Fruit fly (Drosophila melanogaster) whole organism, pupa: ENCODE measurements around the gene CG6441.

Experiments
- CG10348 ChIP-seq: fragments of 200-800 bp; sonication (Bioruptor generic); IDR thresholded peaks from 2 replicates; pipeline ENCODE4 v1.3.6; 2022; ENCODE audit warnings: missing biosample characterization, missing genetic modification characterization
- CG12605 ChIP-seq: fragments of 200-800 bp; sonication (Bioruptor generic); IDR thresholded peaks from 2 replicates; pipeline ENCODE4 v1.3.6; 2022; ENCODE audit warnings: missing biosample characterization, missing genetic modification characterization
- CG13204 ChIP-seq: fragments of 200-800 bp; sonication (Bioruptor generic); optimal IDR thresholded peaks from 2 replicates; lab custom pipeline; 2018; ENCODE audit warnings: missing biosample characterization, mild to moderate bottlenecking, missing genetic modification characterization, moderate library complexity
- CG14655 ChIP-seq: fragments of 200-800 bp; sonication (Bioruptor generic); optimal IDR thresholded peaks from 3 replicates; lab custom pipeline; 2017; ENCODE audit warnings: mild to moderate bottlenecking, missing biosample characterization, missing genetic modification reagents, missing genetic modification characterization
- CG15710 ChIP-seq: fragments of 200-800 bp; sonication (Bioruptor generic); optimal IDR thresholded peaks from 2 replicates; lab custom pipeline; 2018; ENCODE audit warnings: missing biosample characterization, mild to moderate bottlenecking, missing genetic modification characterization, moderate library complexity
- CG17806 ChIP-seq: fragments of 200-800 bp; sonication (Bioruptor generic); optimal IDR thresholded peaks from 2 replicates; lab custom pipeline; 2018; ENCODE audit warnings: missing biosample characterization, mild to moderate bottlenecking, missing genetic modification characterization, moderate library complexity
- CG32121 ChIP-seq: fragments of 200-800 bp; sonication (Bioruptor generic); IDR thresholded peaks from 2 replicates; pipeline ENCODE4 v1.3.6; 2022; ENCODE audit warnings: missing biosample characterization, missing genetic modification characterization
- CG34367 ChIP-seq: fragments of 200-800 bp; sonication (Bioruptor generic); optimal IDR thresholded peaks from 2 replicates; lab custom pipeline; 2018; ENCODE audit warnings: missing biosample characterization, mild to moderate bottlenecking, missing genetic modification characterization
- CG4496 ChIP-seq: fragments of 200-800 bp; sonication (Bioruptor generic); IDR thresholded peaks from 3 replicates; pipeline ENCODE4 v1.3.6; 2022; ENCODE audit warnings: missing biosample characterization, missing genetic modification characterization
- CG8159 ChIP-seq: fragments of 200-800 bp; sonication (Bioruptor generic); optimal IDR thresholded peaks from 3 replicates; lab custom pipeline; 2018; ENCODE audit warnings: missing biosample characterization, mild to moderate bottlenecking, missing genetic modification characterization, moderate library complexity
- CG8301 ChIP-seq: fragments of 200-800 bp; sonication (Bioruptor generic); optimal IDR thresholded peaks from 2 replicates; lab custom pipeline; 2018; ENCODE audit warnings: missing biosample characterization, mild to moderate bottlenecking, missing genetic modification characterization
- CG9948 ChIP-seq: fragments of 200-800 bp; sonication (Bioruptor generic); optimal IDR thresholded peaks from 2 replicates; lab custom pipeline; 2018; ENCODE audit warnings: missing biosample characterization, mild to moderate bottlenecking, missing genetic modification characterization, moderate library complexity
- D1 ChIP-seq: fragments of 200-800 bp; sonication (Bioruptor generic); optimal IDR thresholded peaks from 2 replicates; lab custom pipeline; 2018; ENCODE audit warnings: missing biosample characterization, mild to moderate bottlenecking, missing genetic modification characterization, moderate library complexity
- EcR ChIP-seq: fragments of 200-800 bp; sonication (Bioruptor generic); optimal IDR thresholded peaks from 3 replicates; lab custom pipeline; 2019; ENCODE audit warnings: missing biosample characterization, missing genetic modification characterization, mild to moderate bottlenecking, moderate library complexity, missing genetic modification reagents
- Ets98B ChIP-seq: fragments of 200-800 bp; sonication (Bioruptor generic); IDR thresholded peaks from 2 replicates; pipeline ENCODE4 v1.3.6; 2022; ENCODE audit warnings: missing biosample characterization, missing genetic modification characterization
- Pif1A ChIP-seq: fragments of 200-800 bp; sonication (Bioruptor generic); optimal IDR thresholded peaks from 3 replicates; lab custom pipeline; 2016; ENCODE audit warnings: missing biosample characterization, missing genetic modification characterization
- Pif1B ChIP-seq: fragments of 200-800 bp; sonication (Bioruptor generic); optimal IDR thresholded peaks from 3 replicates; lab custom pipeline; 2016; ENCODE audit warnings: missing biosample characterization, missing genetic modification characterization
- Snoo ChIP-seq: fragments of 200-800 bp; sonication (Bioruptor generic); optimal IDR thresholded peaks from 3 replicates; lab custom pipeline; 2017; ENCODE audit warnings: missing biosample characterization, mild to moderate bottlenecking, missing genetic modification characterization, inconsistent platforms
- fd96Ca ChIP-seq: fragments of 200-800 bp; sonication (Bioruptor generic); IDR thresholded peaks from 3 replicates; pipeline ENCODE4 v1.3.6; 2022; ENCODE audit warnings: missing biosample characterization, missing genetic modification characterization
- gl ChIP-seq: fragments of 200-800 bp; sonication (Bioruptor generic); optimal IDR thresholded peaks from 2 replicates; lab custom pipeline; 2018; ENCODE audit warnings: missing biosample characterization, mild to moderate bottlenecking, missing genetic modification characterization
- rn ChIP-seq: fragments of 200-800 bp; sonication (Bioruptor generic); IDR thresholded peaks from 2 replicates; pipeline ENCODE4 v1.3.6; 2022; ENCODE audit warnings: missing biosample characterization, missing genetic modification characterization

CG6441 gene

DNA sequence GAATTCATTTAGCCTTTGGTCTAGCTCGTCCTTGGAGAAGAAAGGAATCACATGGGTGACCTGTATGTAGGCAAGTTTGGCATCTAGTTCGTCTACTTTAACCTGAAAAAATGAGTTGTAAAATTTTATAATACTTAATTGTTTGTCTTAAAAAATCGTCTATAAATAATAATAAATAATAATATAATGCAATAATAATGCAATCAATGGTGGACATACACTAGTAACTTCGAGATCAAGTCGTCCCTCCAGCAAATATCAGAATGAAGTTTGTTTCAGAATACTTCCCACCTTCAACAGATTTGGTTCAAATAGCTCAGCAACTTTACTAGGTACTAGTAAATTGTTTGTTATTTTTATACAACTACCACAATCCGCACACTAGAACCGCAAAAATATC is at the start of gene CG6441:
TSS of gene CG6441 (plus strand) at position 301 of the 400 bp plus-strand sequence.
- TF ChIP-seq CG13204 = no peak
- TF ChIP-seq Snoo = no peak

DNA sequence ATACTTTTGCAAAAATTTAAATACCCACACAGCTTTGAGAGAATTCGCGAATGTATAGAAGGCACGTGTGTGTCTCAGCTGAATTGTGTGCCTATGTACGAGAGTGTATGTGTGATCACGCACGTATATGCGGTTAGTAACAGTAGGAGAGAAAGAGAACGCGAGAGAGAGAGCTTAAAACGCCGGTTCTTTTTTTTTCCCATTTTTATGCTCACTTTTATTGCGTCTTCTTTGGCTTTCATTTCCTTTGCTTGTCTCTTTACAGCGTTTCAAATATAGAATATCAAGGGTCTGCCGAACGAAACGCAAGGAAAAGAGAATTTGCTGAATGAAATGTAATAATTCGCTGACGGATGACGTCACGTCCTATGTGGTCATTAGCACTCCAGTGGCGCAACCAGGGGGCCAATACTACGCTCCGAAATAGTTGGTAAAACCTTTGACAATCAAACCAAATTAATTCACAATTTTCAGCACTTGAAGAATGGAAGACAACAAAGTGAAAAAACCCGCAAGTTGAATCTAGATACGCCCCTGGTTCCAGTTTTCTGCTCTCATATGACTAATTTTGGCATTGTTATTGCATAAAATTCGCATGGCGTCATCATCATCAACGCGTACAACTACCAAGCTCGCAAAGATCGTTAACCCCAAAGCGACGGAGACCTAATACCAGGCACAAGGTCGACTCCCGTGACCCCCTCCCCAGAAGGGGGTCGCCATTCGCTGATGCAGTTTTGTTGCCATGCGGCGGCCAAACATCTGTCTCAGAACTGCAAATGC is 49.4 kb upstream of the CG6441 start:
- TF ChIP-seq gl (tag; lab: Kevin White, UChicago) (no peak), Pif1A (GFP tag; lab: Kevin White, UChicago) (peak; percentile 72), CG8301 (tag; lab: Kevin White, UChicago) (peak; percentile 60), rn (GFP tag; lab: Robert Waterston, UW) (peak; percentile 64), CG32121 (GFP tag; lab: Robert Waterston, UW) (peak; percentile 86), CG4496 (GFP tag; lab: Robert Waterston, UW) (peak; percentile 92; the same call in 2 of the 3 replicates), CG12605 (GFP tag; lab: Robert Waterston, UW) (peak; percentile 77), CG15710 (peak; percentile 39), CG10348 (GFP tag; lab: Robert Waterston, UW) (no peak), Pif1B (GFP tag; lab: Kevin White, UChicago) (peak; percentile 52), Ets98B (peak; percentile 87), CG13204 (no peak), CG17806 (tag; lab: Kevin White, UChicago) (peak; percentile 54), CG14655 (GFP tag; lab: Kevin White, UChicago) (peak; percentile 62), EcR (GFP tag; lab: Kevin White, UChicago) (peak; percentile 94), CG34367 (tag; lab: Kevin White, UChicago) (peak; percentile 47), Snoo (peak; percentile 77), D1 (tag; lab: Kevin White, UChicago) (no peak), CG8159 (tag; lab: Kevin White, UChicago) (peak; percentile 61), CG9948 (tag; lab: Kevin White, UChicago) (peak; percentile 43), fd96Ca (GFP tag; lab: Robert Waterston, UW) (peak; percentile 90)

DNA sequence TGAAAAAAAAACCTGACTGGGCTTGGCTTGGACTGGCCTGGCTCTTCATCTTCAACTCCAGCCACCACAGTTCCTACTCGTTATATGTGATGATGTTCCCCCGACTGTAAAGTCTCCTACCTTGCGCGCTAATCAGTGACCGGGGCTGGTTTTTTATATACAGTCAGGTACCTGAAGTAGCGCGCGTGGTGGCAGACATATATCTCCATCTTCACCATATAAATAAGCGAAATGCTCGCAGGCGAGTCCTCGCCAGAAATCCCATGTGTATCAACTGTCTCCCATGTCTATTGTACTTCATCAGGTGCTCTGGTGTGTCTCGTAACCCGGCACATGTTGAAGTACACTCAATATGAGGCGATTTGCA is 48.8 kb upstream of the CG6441 start:
- no peak for TF ChIP-seq Pif1A (GFP tag; lab: Kevin White, UChicago)
- no peak for TF ChIP-seq CG8159 (tag; lab: Kevin White, UChicago)
- peak; percentile 19 for TF ChIP-seq EcR (GFP tag; lab: Kevin White, UChicago)
- no peak for TF ChIP-seq CG13204

DNA sequence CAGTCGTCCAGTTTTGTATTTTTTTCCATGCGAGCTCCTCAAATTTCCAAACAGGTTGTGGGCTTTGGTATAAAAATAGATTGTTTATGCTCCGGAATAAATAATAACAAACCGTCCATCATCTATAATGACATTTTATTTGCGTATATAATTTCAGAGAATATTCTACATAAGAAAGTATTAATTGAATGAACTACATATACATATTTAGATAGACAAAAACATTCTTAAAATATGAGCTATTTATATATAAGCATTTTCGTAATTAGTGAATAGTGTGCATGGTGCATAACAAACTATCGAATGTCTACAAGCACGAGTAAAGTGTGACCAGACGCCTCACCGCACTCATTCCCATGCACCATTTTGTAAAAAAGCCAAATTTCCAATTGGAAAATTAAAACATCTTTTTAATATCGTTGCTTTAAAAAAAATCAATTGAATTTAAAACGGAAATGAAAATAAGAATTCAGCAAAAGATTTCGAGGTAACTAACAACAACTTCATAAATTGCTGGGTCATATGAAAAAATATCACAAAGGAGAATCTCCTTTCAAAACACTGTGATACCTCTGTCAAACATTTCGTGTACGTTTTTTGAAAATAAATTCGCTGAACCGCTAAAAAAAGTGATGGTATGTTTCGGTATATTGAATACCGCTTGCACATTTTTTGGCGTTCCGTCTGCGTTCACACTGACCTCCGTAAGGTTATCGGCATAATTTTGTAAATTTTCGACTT is 48.0 kb upstream of the CG6441 start, which contains the start of gene muc:
TSS of gene muc (plus strand) at position 541 of the 741 bp plus-strand sequence.
- peak; percentile 2 for TF ChIP-seq CG15710
- peak; percentile 30 for TF ChIP-seq CG8159 (tag; lab: Kevin White, UChicago)
- TF ChIP-seq D1 (tag; lab: Kevin White, UChicago) = no peak
- peak; percentile 4 for TF ChIP-seq CG8301 (tag; lab: Kevin White, UChicago)
- no peak for TF ChIP-seq Snoo
- peak; percentile 18 for TF ChIP-seq CG17806 (tag; lab: Kevin White, UChicago)
- no peak for TF ChIP-seq gl (tag; lab: Kevin White, UChicago)
- TF ChIP-seq EcR (GFP tag; lab: Kevin White, UChicago) = no peak
- 0 out of 2 replicates have a peak, but pooled peaks have one; percentile 21 for TF ChIP-seq Ets98B
- TF ChIP-seq CG14655 (GFP tag; lab: Kevin White, UChicago) = peak; percentile 21
- peak; percentile 18; the same call in 1 of the 2 replicates for TF ChIP-seq CG12605 (GFP tag; lab: Robert Waterston, UW)

DNA sequence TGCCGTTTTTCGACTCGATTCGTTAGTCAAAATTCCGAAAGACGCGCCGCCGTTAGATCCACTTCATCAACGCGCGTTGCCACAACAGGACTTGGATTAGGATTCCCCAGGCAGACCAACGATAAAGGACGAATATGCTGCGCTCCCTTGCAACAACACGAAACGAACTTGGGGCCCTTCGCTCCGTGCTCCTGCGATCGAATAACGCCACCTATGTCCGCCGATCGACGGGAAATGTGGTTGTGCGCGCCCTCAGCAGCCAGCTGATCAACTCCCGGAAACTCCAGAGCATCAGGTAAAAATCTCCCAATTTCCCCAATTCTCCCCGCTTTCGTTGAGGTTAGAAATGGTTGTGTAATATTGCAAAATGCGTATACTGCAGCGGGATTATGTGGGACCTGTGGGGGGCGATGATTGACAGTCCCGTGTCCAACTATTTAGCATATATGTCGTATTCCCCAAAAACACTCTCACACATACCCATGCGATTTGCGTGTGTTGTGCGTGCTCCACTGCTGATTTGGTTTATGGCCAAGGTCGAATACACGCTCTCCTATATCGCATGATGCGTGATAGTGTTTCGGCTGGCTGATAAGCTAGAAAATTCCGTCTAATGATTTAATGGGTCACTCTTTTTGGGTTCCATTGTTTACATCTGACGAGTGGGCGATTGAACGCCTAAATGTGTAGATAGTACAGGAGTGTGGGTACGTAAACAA is 47.3 kb upstream of the CG6441 start:
- TF ChIP-seq CG10348 (GFP tag; lab: Robert Waterston, UW) (no peak), Snoo (no peak), EcR (GFP tag; lab: Kevin White, UChicago) (peak; percentile 17)

DNA sequence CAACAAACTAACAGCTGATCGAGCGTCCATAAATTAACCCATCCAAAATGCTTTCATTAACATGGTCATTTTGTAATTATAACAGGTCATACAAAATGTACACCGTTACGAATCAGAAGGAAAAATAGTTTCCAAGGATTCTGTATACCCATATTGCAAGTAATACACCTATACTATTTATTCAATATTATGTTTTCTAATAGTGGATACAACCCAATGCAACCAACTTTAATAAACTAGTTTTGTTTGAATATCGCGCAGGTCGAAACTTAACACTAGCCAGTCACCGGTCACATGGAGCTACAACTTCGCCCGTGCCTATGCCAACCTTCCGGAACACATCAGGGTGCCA is 46.7 kb upstream of the CG6441 start:
- TF ChIP-seq CG14655 (GFP tag; lab: Kevin White, UChicago) = no peak
- no peak for TF ChIP-seq CG34367 (tag; lab: Kevin White, UChicago)
- no peak for TF ChIP-seq D1 (tag; lab: Kevin White, UChicago)
- TF ChIP-seq CG8301 (tag; lab: Kevin White, UChicago) = no peak
- TF ChIP-seq CG10348 (GFP tag; lab: Robert Waterston, UW) = no peak
- no peak for TF ChIP-seq fd96Ca (GFP tag; lab: Robert Waterston, UW)
- no peak for TF ChIP-seq rn (GFP tag; lab: Robert Waterston, UW)
- TF ChIP-seq Pif1A (GFP tag; lab: Kevin White, UChicago) = no peak
- no peak for TF ChIP-seq CG12605 (GFP tag; lab: Robert Waterston, UW)
- TF ChIP-seq EcR (GFP tag; lab: Kevin White, UChicago) = no peak
- no peak for TF ChIP-seq CG13204
- no peak for TF ChIP-seq Ets98B
- TF ChIP-seq Pif1B (GFP tag; lab: Kevin White, UChicago) = no peak
- TF ChIP-seq CG9948 (tag; lab: Kevin White, UChicago) = no peak
- TF ChIP-seq CG4496 (GFP tag; lab: Robert Waterston, UW) = no peak
